Fruit fly (Drosophila melanogaster) whole organism, embryonic: ENCODE data around the gene Z600.
A peak's percentile ranks its signal among the peaks of the same experiment; 100 is the strongest.

Experiments
- Blimp-1 ChIP-seq: fragments of 200-800 bp; sonication (Bioruptor generic); optimal IDR thresholded peaks from 3 replicates; lab custom pipeline; 2018; ENCODE audit warnings: missing biosample characterization, missing genetic modification characterization, mild to moderate bottlenecking, moderate library complexity, missing genetic modification reagents
- CG11085 ChIP-seq: fragments of 200-800 bp; sonication (Bioruptor generic); IDR thresholded peaks from 2 replicates; pipeline ENCODE4 v1.3.6; 2022; ENCODE audit warnings: missing biosample characterization, missing genetic modification characterization
- CG11093 ChIP-seq: fragments of 200-800 bp; sonication (Bioruptor generic); IDR thresholded peaks from 3 replicates; pipeline ENCODE4 v1.3.6; 2022; ENCODE audit warnings: missing biosample characterization, missing genetic modification characterization
- CG11696 ChIP-seq: fragments of 200-800 bp; sonication (Bioruptor generic); IDR thresholded peaks from 2 replicates; pipeline ENCODE4 v1.3.6; 2022; ENCODE audit warnings: missing biosample characterization, missing genetic modification characterization
- CG15073 ChIP-seq: fragments of 200-800 bp; sonication (Bioruptor generic); optimal IDR thresholded peaks from 2 replicates; lab custom pipeline; 2016; ENCODE audit warnings: missing biosample characterization, missing genetic modification characterization
- CG16813 ChIP-seq: fragments of 200-800 bp; sonication (Bioruptor generic); IDR thresholded peaks from 3 replicates; pipeline ENCODE4 v1.3.6; 2022; ENCODE audit warnings: missing biosample characterization, missing genetic modification characterization; ENCODE audit not compliant: partially characterized antibody
- CG2875 ChIP-seq: fragments of 200-800 bp; sonication (Bioruptor generic); optimal IDR thresholded peaks from 2 replicates; lab custom pipeline; 2017; ENCODE audit warnings: missing biosample characterization, mild to moderate bottlenecking, missing genetic modification characterization, missing genetic modification reagents
- CG32772 ChIP-seq: fragments of 200-800 bp; sonication (Bioruptor generic); IDR thresholded peaks from 2 replicates; pipeline ENCODE4 v1.3.6; 2022; ENCODE audit warnings: missing biosample characterization, missing genetic modification characterization
- CG33213 ChIP-seq: fragments of 200-800 bp; sonication (Bioruptor generic); optimal IDR thresholded peaks from 3 replicates; lab custom pipeline; 2016; ENCODE audit warnings: missing biosample characterization, missing genetic modification characterization
- CG42726 ChIP-seq: fragments of 200-800 bp; sonication (Bioruptor generic); IDR thresholded peaks from 2 replicates; pipeline ENCODE4 v1.3.6; 2022; ENCODE audit warnings: missing biosample characterization, missing genetic modification characterization; ENCODE audit not compliant: partially characterized antibody
- CG4820 ChIP-seq: fragments of 200-800 bp; sonication (Bioruptor generic); optimal IDR thresholded peaks from 3 replicates; lab custom pipeline; 2016; ENCODE audit warnings: missing biosample characterization, missing genetic modification characterization
- CG6272 ChIP-seq: fragments of 200-800 bp; sonication (Bioruptor generic); IDR thresholded peaks from 2 replicates; pipeline ENCODE4 v1.3.6; 2022; ENCODE audit warnings: missing biosample characterization, missing genetic modification characterization
- CG7357 ChIP-seq: fragments of 200-800 bp; sonication (Bioruptor generic); IDR thresholded peaks from 3 replicates; pipeline ENCODE4 v1.3.6; 2022; ENCODE audit warnings: missing biosample characterization, missing genetic modification characterization
- CG7372 ChIP-seq: fragments of 200-800 bp; sonication (Bioruptor generic); IDR thresholded peaks from 2 replicates; pipeline ENCODE4 v1.3.6; 2022; ENCODE audit warnings: missing biosample characterization, missing genetic modification characterization
- Dp ChIP-seq: fragments of 200-800 bp; sonication (Bioruptor generic); optimal IDR thresholded peaks from 2 replicates; lab custom pipeline; 2018; ENCODE audit warnings: missing biosample characterization, mild to moderate bottlenecking, missing genetic modification characterization, moderate library complexity
- ERR ChIP-seq: fragments of 200-800 bp; sonication (Bioruptor generic); optimal IDR thresholded peaks from 2 replicates; lab custom pipeline; 2016; ENCODE audit warnings: missing biosample characterization, missing genetic modification characterization
- GATAe ChIP-seq: fragments of 200-800 bp; sonication (Bioruptor generic); conservative IDR thresholded peaks from 2 replicates; pipeline ENCODE4 v1.3.6; 2022; ENCODE audit warnings: missing biosample characterization, missing genetic modification characterization
- Hey ChIP-seq: fragments of 200-800 bp; sonication (Bioruptor generic); optimal IDR thresholded peaks from 3 replicates; lab custom pipeline; 2018; ENCODE audit warnings: missing biosample characterization, mild to moderate bottlenecking, missing genetic modification characterization
- Hsf ChIP-seq: fragments of 200-800 bp; sonication (Bioruptor generic); optimal IDR thresholded peaks from 3 replicates; lab custom pipeline; 2016; ENCODE audit warnings: missing biosample characterization, missing genetic modification characterization
- Med ChIP-seq: fragments of 200-800 bp; sonication (Bioruptor generic); peaks from one replicate; lab custom pipeline; 2016; ENCODE audit warnings: missing biosample characterization, missing genetic modification characterization, mild to moderate bottlenecking, inconsistent platforms, moderate library complexity
- NK7.1 ChIP-seq: fragments of 200-800 bp; sonication (Bioruptor generic); optimal IDR thresholded peaks from 3 replicates; lab custom pipeline; 2016; ENCODE audit warnings: missing biosample characterization, missing genetic modification characterization
- Nf-YC ChIP-seq: fragments of 200-800 bp; optimal IDR thresholded peaks from 3 replicates; lab custom pipeline; 2019; ENCODE audit warnings: missing biosample characterization, mild to moderate bottlenecking, missing genetic modification characterization, moderate library complexity
- Pdp1 ChIP-seq, 2 experiments: fragments of 200-800 bp; sonication (Bioruptor generic); optimal IDR thresholded peaks; 3 replicates each; lab custom pipeline; 2016; ENCODE audit warnings: missing biosample characterization in 2 of 2, missing genetic modification characterization in 2 of 2, mild to moderate bottlenecking in 1 of 2, moderate library complexity in 1 of 2
- Rx ChIP-seq: fragments of 200-800 bp; sonication (Bioruptor generic); IDR thresholded peaks from 2 replicates; pipeline ENCODE4 v1.3.6; 2022; ENCODE audit warnings: missing biosample characterization, missing genetic modification characterization
- Trl ChIP-seq, 3 experiments: fragments of >200 bp in 2 of 3; fragments of 200-800 bp in 1 of 3; sonication (Bioruptor generic) in 1 of 3; optimal IDR thresholded peaks; 2 replicates in 1 of 3; 3 replicates in 2 of 3; lab custom pipeline; 2016 to 2017; ENCODE audit warnings: missing biosample characterization in 1 of 3, missing genetic modification characterization in 1 of 3
- amos ChIP-seq: fragments of 200-800 bp; sonication (Bioruptor generic); IDR thresholded peaks from 2 replicates; pipeline ENCODE4 v1.3.6; 2022; ENCODE audit warnings: missing biosample characterization, missing genetic modification characterization; ENCODE audit not compliant: partially characterized antibody
- aop ChIP-seq: fragments of 200-800 bp; sonication (Bioruptor generic); IDR thresholded peaks from 2 replicates; pipeline ENCODE4 v1.3.6; 2022; ENCODE audit warnings: missing biosample characterization, missing genetic modification characterization
- crc ChIP-seq: fragments of 200-800 bp; sonication (Bioruptor generic); optimal IDR thresholded peaks from 2 replicates; lab custom pipeline; 2016; ENCODE audit warnings: missing biosample characterization, missing genetic modification characterization
- dmrt11E ChIP-seq: fragments of 200-800 bp; sonication (Bioruptor generic); optimal IDR thresholded peaks from 3 replicates; lab custom pipeline; 2018; ENCODE audit warnings: missing biosample characterization, mild to moderate bottlenecking, missing genetic modification characterization, moderate library complexity
- ewg ChIP-seq: fragments of 200-800 bp; sonication (Bioruptor generic); optimal IDR thresholded peaks from 3 replicates; lab custom pipeline; 2017; ENCODE audit warnings: mild to moderate bottlenecking, missing biosample characterization, missing genetic modification reagents, missing genetic modification characterization
- gsb-n ChIP-seq: fragments of 200-800 bp; sonication (Bioruptor generic); optimal IDR thresholded peaks from 3 replicates; lab custom pipeline; 2018; ENCODE audit warnings: missing biosample characterization, mild to moderate bottlenecking, missing genetic modification characterization
- hbn ChIP-seq: fragments of 200-800 bp; sonication (Bioruptor generic); IDR thresholded peaks from 2 replicates; pipeline ENCODE4 v1.3.6; 2022; ENCODE audit warnings: missing biosample characterization, missing genetic modification characterization; ENCODE audit not compliant: partially characterized antibody
- kni ChIP-seq: fragments of 200-800 bp; sonication (Bioruptor generic); optimal IDR thresholded peaks from 3 replicates; lab custom pipeline; 2017; ENCODE audit warnings: mild to moderate bottlenecking, missing biosample characterization, missing genetic modification reagents, missing genetic modification characterization
- mam ChIP-seq: fragments of 200-800 bp; sonication (Bioruptor generic); optimal IDR thresholded peaks from 3 replicates; lab custom pipeline; 2016; ENCODE audit warnings: missing biosample characterization, missing genetic modification characterization
- mld ChIP-seq: fragments of 200-800 bp; sonication (Bioruptor generic); IDR thresholded peaks from 3 replicates; pipeline ENCODE4 v1.3.6; 2022; ENCODE audit warnings: missing biosample characterization, missing genetic modification characterization; ENCODE audit not compliant: partially characterized antibody
- org-1 ChIP-seq: fragments of 200-800 bp; sonication (Bioruptor generic); optimal IDR thresholded peaks from 2 replicates; lab custom pipeline; 2017; ENCODE audit warnings: missing biosample characterization, missing genetic modification characterization
- sens ChIP-seq: fragments of 200-800 bp; sonication (Bioruptor generic); peaks from one replicate; lab custom pipeline; 2016; ENCODE audit warnings: missing biosample characterization, missing genetic modification characterization
- sisA ChIP-seq: fragments of 200-800 bp; sonication (Bioruptor generic); IDR thresholded peaks from 2 replicates; pipeline ENCODE4 v1.3.6; 2022; ENCODE audit warnings: missing biosample characterization, missing genetic modification characterization
- sna ChIP-seq: fragments of 200-800 bp; sonication (Bioruptor generic); IDR thresholded peaks from 2 replicates; pipeline ENCODE4 v1.3.6; 2022; ENCODE audit warnings: missing biosample characterization, missing genetic modification characterization; ENCODE audit not compliant: partially characterized antibody
- sqz ChIP-seq: fragments of 200-800 bp; sonication (Bioruptor generic); optimal IDR thresholded peaks from 3 replicates; lab custom pipeline; 2018; ENCODE audit warnings: missing biosample characterization, mild to moderate bottlenecking, missing genetic modification characterization

Z600 gene

DNA sequence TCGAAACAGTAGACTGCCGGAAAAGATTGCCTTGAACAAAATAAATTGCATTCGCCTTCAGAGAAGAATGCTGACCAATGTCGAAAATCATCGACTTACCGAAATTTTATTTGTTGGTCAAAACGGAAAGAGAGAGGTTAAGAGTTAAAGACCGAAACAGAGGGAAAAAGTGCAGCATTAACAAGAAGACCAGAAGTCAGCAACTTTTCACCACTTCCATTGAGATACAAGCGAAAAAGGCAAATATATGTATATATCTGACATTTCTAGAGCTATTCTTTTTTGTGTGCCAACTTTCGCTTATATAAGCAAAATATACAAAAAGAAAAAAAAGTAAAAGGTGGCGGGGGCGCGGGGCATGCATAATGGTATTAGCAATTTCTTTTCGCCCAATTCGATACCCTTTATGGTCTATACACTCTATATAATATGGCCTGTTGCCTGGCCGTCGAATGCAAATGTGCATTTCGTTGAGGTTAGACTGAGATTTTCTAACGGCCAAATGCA, 31.1 kb downstream of the Z600 start:
- TF ChIP-seq hbn (GFP tag; lab: Robert Waterston, UW): no peak
- TF ChIP-seq Dp (GFP tag; lab: Kevin White, UChicago): no peak
- peak; percentile 12 for TF ChIP-seq Blimp-1 (GFP tag; lab: Kevin White, UChicago)
- TF ChIP-seq sens (GFP tag; lab: Kevin White, UChicago): peak; percentile 53
- TF ChIP-seq mld (GFP tag; lab: Robert Waterston, UW): no peak
- no peak for TF ChIP-seq crc (GFP tag; lab: Kevin White, UChicago)
- TF ChIP-seq kni (GFP tag; lab: Kevin White, UChicago): peak; percentile 12
- TF ChIP-seq Med (GFP tag; lab: Kevin White, UChicago): peak; percentile 8
- no peak for TF ChIP-seq Hey (tag; lab: Kevin White, UChicago)
- no peak for TF ChIP-seq GATAe (GFP tag; lab: Robert Waterston, UW)
- TF ChIP-seq CG7357: no peak
- TF ChIP-seq CG2875 (GFP tag; lab: Kevin White, UChicago): no peak
- no peak for TF ChIP-seq ERR
- no peak for TF ChIP-seq CG42726 (GFP tag; lab: Robert Waterston, UW)
- no peak for TF ChIP-seq org-1 (GFP tag; lab: Kevin White, UChicago)
- peak in 1 of 2 experiments; percentile 53 for TF ChIP-seq Pdp1 (GFP tag; optimal IDR thresholded peaks at IDR 0.05; lab: Kevin White, UChicago)

DNA sequence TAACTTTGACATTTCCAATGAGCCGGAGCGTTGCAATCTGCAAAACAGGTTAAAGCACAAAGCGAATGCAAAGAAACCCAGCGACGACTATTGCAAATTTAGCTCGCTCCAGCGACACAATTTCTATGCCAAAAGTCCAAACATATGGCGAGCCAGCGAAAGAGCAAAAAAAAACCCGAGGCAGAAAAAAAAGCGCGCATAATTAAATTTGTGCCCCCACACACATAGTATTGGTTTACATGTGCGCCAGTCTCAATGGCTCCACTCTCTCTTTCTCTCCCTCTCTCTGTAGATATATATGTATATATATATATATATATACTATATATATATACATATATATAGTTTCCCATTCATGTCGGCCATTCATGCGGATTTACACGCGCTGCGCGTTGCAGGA, 31.8 kb downstream of the Z600 start:
- no peak for TF ChIP-seq CG33213 (GFP tag; lab: Kevin White, UChicago)
- TF ChIP-seq gsb-n: no peak
- no peak for TF ChIP-seq CG11093 (GFP tag; lab: Robert Waterston, UW)
- peak; percentile 66 for TF ChIP-seq sqz (GFP tag; lab: Kevin White, UChicago)
- TF ChIP-seq Hsf: no peak
- TF ChIP-seq Nf-YC (tag; lab: Kevin White, UChicago): no peak
- no peak for TF ChIP-seq amos (GFP tag; lab: Robert Waterston, UW)
- no peak for TF ChIP-seq CG6272 (GFP tag; lab: Robert Waterston, UW)
- no peak for TF ChIP-seq Rx (GFP tag; lab: Robert Waterston, UW)
- TF ChIP-seq sna (GFP tag; lab: Robert Waterston, UW): no peak
- no peak for TF ChIP-seq CG16813 (GFP tag; lab: Robert Waterston, UW)
- TF ChIP-seq mam (GFP tag; lab: Kevin White, UChicago): no peak
- no peak for TF ChIP-seq aop (GFP tag; lab: Robert Waterston, UW)
- TF ChIP-seq NK7.1 (GFP tag; lab: Kevin White, UChicago): no peak
- no peak for TF ChIP-seq sisA (GFP tag; lab: Robert Waterston, UW)
- TF ChIP-seq CG4820 (GFP tag; lab: Kevin White, UChicago): no peak
- peak; percentile 38 for TF ChIP-seq ewg
- TF ChIP-seq dmrt11E (tag; lab: Kevin White, UChicago): no peak
- TF ChIP-seq CG32772 (GFP tag; lab: Robert Waterston, UW): 0 out of 2 replicates have a peak, but pooled peaks have one; percentile 23
- TF ChIP-seq Trl (optimal IDR thresholded peaks at IDR 0.05; lab: Kevin White, UChicago): peak; percentile 18 to 50
- TF ChIP-seq Trl (GFP tag; optimal IDR thresholded peaks at IDR 0.05; lab: Kevin White, UChicago): no peak
- no peak for TF ChIP-seq CG7372
- no peak for TF ChIP-seq CG15073 (GFP tag; lab: Kevin White, UChicago)
- TF ChIP-seq CG11696 (GFP tag; lab: Robert Waterston, UW): no peak
- TF ChIP-seq CG11085 (GFP tag; lab: Robert Waterston, UW): no peak
